Worm (Caenorhabditis elegans): ENCODE results near the gene ver-1.

ce11 chrIII:130650-131049, 26.0 kb upstream of the ver-1 start, which contains the start of the genes nhr-280 and C29F9.2:
- TF ChIP-seq ama-1 (optimal IDR thresholded peaks at IDR 0.05) (no peak), nhr-25 (tag; optimal IDR thresholded peaks at IDR 0.05) (no peak), R02D3.7 (tag; optimal IDR thresholded peaks at IDR 0.05) (no peak), elt-1 (tag; optimal IDR thresholded peaks at IDR 0.05) (no peak), nhr-43 (tag; optimal IDR thresholded peaks at IDR 0.05; ENCODE audit: poor library complexity, severe bottlenecking) (no peak), elt-3 (tag; optimal IDR thresholded peaks at IDR 0.05) (no peak), unc-62 (GFP tag; optimal IDR thresholded peaks at IDR 0.05) (no peak), fos-1 (tag; optimal IDR thresholded peaks at IDR 0.05) (no peak), snpc-4 (tag; optimal IDR thresholded peaks at IDR 0.05) (no peak)
